Fruit fly (Drosophila melanogaster) whole organism, embryonic: ENCODE data around the gene Dlip2.

Experiments
- ATbp ChIP-seq: fragments of 200-800 bp; sonication (Bioruptor generic); optimal IDR thresholded peaks from 2 replicates; lab custom pipeline; 2017; ENCODE audit warnings: missing biosample characterization, mild to moderate bottlenecking, missing genetic modification characterization, missing genetic modification reagents
- Atf6 ChIP-seq: fragments of 200-800 bp; sonication (Bioruptor generic); IDR thresholded peaks from 2 replicates; pipeline ENCODE4 v1.3.6; 2022; ENCODE audit warnings: missing biosample characterization, missing genetic modification characterization
- CG10366 ChIP-seq: fragments of 200-800 bp; sonication (Bioruptor generic); IDR thresholded peaks from 2 replicates; pipeline ENCODE4 v1.3.6; 2022; ENCODE audit warnings: missing biosample characterization, missing genetic modification characterization
- CG10431 ChIP-seq: fragments of 200-800 bp; sonication (Bioruptor generic); optimal IDR thresholded peaks from 3 replicates; lab custom pipeline; 2018; ENCODE audit warnings: missing biosample characterization, mild to moderate bottlenecking, missing genetic modification characterization
- CG10543 ChIP-seq: fragments of 200-800 bp; sonication (Bioruptor generic); optimal IDR thresholded peaks from 3 replicates; lab custom pipeline; 2017; ENCODE audit warnings: missing biosample characterization, mild to moderate bottlenecking, missing genetic modification characterization, moderate library complexity
- CG11695 ChIP-seq: fragments of 200-800 bp; sonication (Bioruptor generic); IDR thresholded peaks from 3 replicates; pipeline ENCODE4 v1.3.6; 2022; ENCODE audit warnings: missing biosample characterization, missing genetic modification characterization
- CG12236 ChIP-seq: fragments of 200-800 bp; sonication (Bioruptor generic); optimal IDR thresholded peaks from 2 replicates; lab custom pipeline; 2016; ENCODE audit warnings: missing biosample characterization, missing genetic modification characterization
- CG12659 ChIP-seq: fragments of 200-800 bp; sonication (Bioruptor generic); optimal IDR thresholded peaks from 3 replicates; lab custom pipeline; 2017; ENCODE audit warnings: mild to moderate bottlenecking, missing biosample characterization, missing genetic modification reagents, missing genetic modification characterization
- CG12942 ChIP-seq: fragments of 200-800 bp; sonication (Bioruptor generic); optimal IDR thresholded peaks from 3 replicates; lab custom pipeline; 2016; ENCODE audit warnings: missing biosample characterization, missing genetic modification characterization
- CG14014 ChIP-seq: fragments of 200-800 bp; sonication (Bioruptor generic); IDR thresholded peaks from 2 replicates; pipeline ENCODE4 v1.3.6; 2022; ENCODE audit warnings: missing biosample characterization, missing genetic modification characterization
- CG17568 ChIP-seq: fragments of 200-800 bp; sonication (Bioruptor generic); optimal IDR thresholded peaks from 2 replicates; lab custom pipeline; 2018; ENCODE audit warnings: missing biosample characterization, mild to moderate bottlenecking, missing genetic modification characterization, moderate library complexity
- CG18262 ChIP-seq: fragments of 200-800 bp; optimal IDR thresholded peaks from 3 replicates; lab custom pipeline; 2019; ENCODE audit warnings: missing biosample characterization, mild to moderate bottlenecking, missing genetic modification characterization, moderate library complexity
- CG18764 ChIP-seq: fragments of 200-800 bp; sonication (Bioruptor generic); optimal IDR thresholded peaks from 3 replicates; lab custom pipeline; 2016; ENCODE audit warnings: missing biosample characterization, missing genetic modification characterization
- CG2889 ChIP-seq: fragments of 200-800 bp; sonication (Bioruptor generic); IDR thresholded peaks from 3 replicates; pipeline ENCODE4 v1.3.6; 2022; ENCODE audit warnings: missing biosample characterization, missing genetic modification characterization
- CG3838 ChIP-seq: fragments of 200-800 bp; sonication (Bioruptor generic); optimal IDR thresholded peaks from 3 replicates; lab custom pipeline; 2016; ENCODE audit warnings: missing biosample characterization, missing genetic modification characterization
- CG4404 ChIP-seq: fragments of 200-800 bp; sonication (Bioruptor generic); IDR thresholded peaks from 2 replicates; pipeline ENCODE4 v1.3.6; 2022; ENCODE audit warnings: missing biosample characterization, missing genetic modification characterization
- CG4617 ChIP-seq: fragments of 200-800 bp; sonication (Bioruptor generic); optimal IDR thresholded peaks from 3 replicates; lab custom pipeline; 2016; ENCODE audit warnings: missing biosample characterization, missing genetic modification characterization, borderline replicate concordance
- CG5953 ChIP-seq: fragments of 200-800 bp; sonication (Bioruptor generic); IDR thresholded peaks from 2 replicates; pipeline ENCODE4 v1.3.6; 2022; ENCODE audit warnings: missing biosample characterization, missing genetic modification characterization
- CG6689 ChIP-seq: fragments of 200-800 bp; sonication (Bioruptor generic); IDR thresholded peaks from 2 replicates; pipeline ENCODE4 v1.3.6; 2022; ENCODE audit warnings: missing biosample characterization, missing genetic modification characterization
- CG7271 ChIP-seq: fragments of 200-800 bp; sonication (Bioruptor generic); optimal IDR thresholded peaks from 2 replicates; lab custom pipeline; 2018; ENCODE audit warnings: missing biosample characterization, mild to moderate bottlenecking, missing genetic modification characterization, moderate library complexity
- CG8089 ChIP-seq: fragments of 200-800 bp; sonication (Bioruptor generic); optimal IDR thresholded peaks from 3 replicates; lab custom pipeline; 2016; ENCODE audit warnings: missing biosample characterization, missing genetic modification characterization
- CG9727 ChIP-seq: fragments of 200-800 bp; sonication (Bioruptor generic); optimal IDR thresholded peaks from 3 replicates; lab custom pipeline; 2017; ENCODE audit warnings: missing biosample characterization, mild to moderate bottlenecking, missing genetic modification characterization
- CG9932 ChIP-seq: fragments of 200-800 bp; sonication (Bioruptor generic); IDR thresholded peaks from 2 replicates; pipeline ENCODE4 v1.3.6; 2022; ENCODE audit warnings: missing biosample characterization, missing genetic modification characterization
- Dad ChIP-seq: fragments of 200-800 bp; sonication (Bioruptor generic); optimal IDR thresholded peaks from 3 replicates; lab custom pipeline; 2016; ENCODE audit warnings: missing biosample characterization, missing genetic modification characterization
- Hmr ChIP-seq: fragments of 200-800 bp; sonication (Bioruptor generic); optimal IDR thresholded peaks from 3 replicates; lab custom pipeline; 2017; ENCODE audit warnings: mild to moderate bottlenecking, missing biosample characterization, missing genetic modification reagents, missing genetic modification characterization
- Hmx ChIP-seq: fragments of 200-800 bp; sonication (Bioruptor generic); optimal IDR thresholded peaks from 2 replicates; lab custom pipeline; 2016; ENCODE audit warnings: missing biosample characterization, missing genetic modification characterization
- Hr78 ChIP-seq, 2 experiments: fragments of 200-800 bp in 1 of 2; fragments of >200 bp in 1 of 2; sonication (Bioruptor generic) in 1 of 2; optimal IDR thresholded peaks; 2 replicates each; lab custom pipeline; 2017 to 2019; ENCODE audit warnings: missing biosample characterization in 2 of 2, missing genetic modification characterization in 2 of 2, mild to moderate bottlenecking in 1 of 2, moderate library complexity in 1 of 2
- MBD-R2 ChIP-seq: fragments of 200-800 bp; sonication (Bioruptor generic); IDR thresholded peaks from 2 replicates; pipeline ENCODE4 v1.3.6; 2022; ENCODE audit warnings: missing biosample characterization, missing genetic modification characterization
- NC2β ChIP-seq: fragments of 200-800 bp; sonication (Bioruptor generic); optimal IDR thresholded peaks from 2 replicates; lab custom pipeline; 2016; ENCODE audit warnings: missing biosample characterization, missing genetic modification characterization
- Oli ChIP-seq: fragments of 200-800 bp; sonication (Bioruptor generic); optimal IDR thresholded peaks from 2 replicates; lab custom pipeline; 2018; ENCODE audit warnings: missing biosample characterization, mild to moderate bottlenecking, missing genetic modification characterization, moderate library complexity
- Trl ChIP-seq, 3 experiments: fragments of >200 bp in 2 of 3; fragments of 200-800 bp in 1 of 3; sonication (Bioruptor generic) in 1 of 3; optimal IDR thresholded peaks; 2 replicates in 1 of 3; 3 replicates in 2 of 3; lab custom pipeline; 2016 to 2017; ENCODE audit warnings: missing biosample characterization in 1 of 3, missing genetic modification characterization in 1 of 3
- Xbp1 ChIP-seq: fragments of 200-800 bp; sonication (Bioruptor generic); optimal IDR thresholded peaks from 3 replicates; lab custom pipeline; 2016; ENCODE audit warnings: missing biosample characterization, mild to moderate bottlenecking, missing genetic modification characterization
- al ChIP-seq: fragments of 200-800 bp; sonication (Bioruptor generic); IDR thresholded peaks from 2 replicates; pipeline ENCODE4 v1.3.6; 2022; ENCODE audit warnings: missing biosample characterization, missing genetic modification characterization
- br ChIP-seq: fragments of >200 bp; optimal IDR thresholded peaks from 2 replicates; lab custom pipeline; 2017
- ci ChIP-seq: fragments of 200-800 bp; sonication (Bioruptor generic); IDR thresholded peaks from 3 replicates; pipeline ENCODE4 v1.3.6; 2022; ENCODE audit warnings: missing biosample characterization, missing genetic modification characterization
- esg ChIP-seq: fragments of 200-800 bp; sonication (Bioruptor generic); conservative IDR thresholded peaks from 2 replicates; pipeline ENCODE4 v1.3.6; 2022; ENCODE audit warnings: missing biosample characterization, missing genetic modification characterization
- fd102C ChIP-seq: fragments of 200-800 bp; sonication (Bioruptor generic); optimal IDR thresholded peaks from 2 replicates; lab custom pipeline; 2018; ENCODE audit warnings: missing biosample characterization, mild to moderate bottlenecking, missing genetic modification characterization, moderate library complexity
- fu2 ChIP-seq: fragments of 200-800 bp; sonication (Bioruptor generic); optimal IDR thresholded peaks from 2 replicates; lab custom pipeline; 2016; ENCODE audit warnings: missing biosample characterization, missing genetic modification characterization
- gem ChIP-seq: fragments of 200-800 bp; sonication (Bioruptor generic); optimal IDR thresholded peaks from 2 replicates; lab custom pipeline; 2019; ENCODE audit warnings: missing biosample characterization, mild to moderate bottlenecking, missing genetic modification characterization, moderate library complexity
- gsb-n ChIP-seq: fragments of 200-800 bp; sonication (Bioruptor generic); optimal IDR thresholded peaks from 3 replicates; lab custom pipeline; 2018; ENCODE audit warnings: missing biosample characterization, mild to moderate bottlenecking, missing genetic modification characterization
- kah ChIP-seq: fragments of 200-800 bp; sonication (Bioruptor generic); optimal IDR thresholded peaks from 2 replicates; lab custom pipeline; 2018; ENCODE audit warnings: missing biosample characterization, mild to moderate bottlenecking, missing genetic modification characterization
- ken ChIP-seq: fragments of 200-800 bp; sonication (Bioruptor generic); IDR thresholded peaks from 3 replicates; pipeline ENCODE4 v1.3.6; 2022; ENCODE audit warnings: missing biosample characterization, missing genetic modification characterization
- knrl ChIP-seq: fragments of 200-800 bp; sonication (Bioruptor generic); IDR thresholded peaks from 3 replicates; pipeline ENCODE4 v1.3.6; 2022; ENCODE audit warnings: missing biosample characterization, missing genetic modification characterization; ENCODE audit not compliant: partially characterized antibody
- mirr ChIP-seq: fragments of 200-800 bp; sonication (Bioruptor generic); optimal IDR thresholded peaks from 3 replicates; lab custom pipeline; 2018; ENCODE audit warnings: missing biosample characterization, mild to moderate bottlenecking, missing genetic modification characterization
- ranshi ChIP-seq: fragments of 200-800 bp; sonication (Bioruptor generic); IDR thresholded peaks from 2 replicates; pipeline ENCODE4 v1.3.6; 2022; ENCODE audit warnings: missing biosample characterization, missing genetic modification characterization
- repo ChIP-seq: fragments of 200-800 bp; sonication (Bioruptor generic); optimal IDR thresholded peaks from 2 replicates; lab custom pipeline; 2016; ENCODE audit warnings: missing biosample characterization, missing genetic modification characterization
- salm ChIP-seq: fragments of 200-800 bp; sonication (Bioruptor generic); optimal IDR thresholded peaks from 2 replicates; lab custom pipeline; 2018; ENCODE audit warnings: missing biosample characterization, mild to moderate bottlenecking, missing genetic modification characterization
- so ChIP-seq: fragments of 200-800 bp; sonication (Bioruptor generic); IDR thresholded peaks from 3 replicates; pipeline ENCODE4 v1.3.6; 2022; ENCODE audit warnings: missing biosample characterization, missing genetic modification characterization
- ssp ChIP-seq: fragments of 200-800 bp; sonication (Bioruptor generic); IDR thresholded peaks from 2 replicates; pipeline ENCODE4 v1.3.6; 2022; ENCODE audit warnings: missing biosample characterization, missing genetic modification characterization
- trem ChIP-seq: fragments of 200-800 bp; optimal IDR thresholded peaks from 3 replicates; lab custom pipeline; 2019; ENCODE audit warnings: missing biosample characterization, mild to moderate bottlenecking, missing genetic modification characterization, moderate library complexity
- vfl ChIP-seq: fragments of 200-800 bp; sonication (Bioruptor generic); optimal IDR thresholded peaks from 2 replicates; lab custom pipeline; 2016; ENCODE audit warnings: missing biosample characterization, missing genetic modification characterization

Gene Dlip2

DNA sequence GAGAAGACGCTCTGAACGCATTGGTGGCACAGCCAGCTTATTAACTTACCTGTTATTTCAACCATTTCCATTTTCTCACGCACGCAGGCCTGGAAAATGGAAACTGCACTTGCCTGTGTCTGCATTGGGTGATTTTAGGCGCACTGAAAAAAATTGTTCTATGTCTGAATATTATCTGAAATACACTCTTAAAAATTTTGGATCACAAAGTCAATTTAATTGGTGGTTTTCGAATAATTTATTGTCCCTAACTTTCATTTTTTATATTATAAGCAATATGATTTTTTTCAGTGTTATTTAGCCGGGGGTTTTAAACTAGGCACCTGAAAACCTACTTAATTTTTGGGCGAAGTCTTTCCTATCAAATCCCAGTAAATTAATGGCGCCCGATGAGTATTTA lies 17.6 kb upstream of the Dlip2 start (continued):
- TF ChIP-seq ci (GFP tag; lab: Robert Waterston, UW) (peak; percentile 87), Dad (GFP tag; lab: Kevin White, UChicago) (peak; percentile 52), CG18764 (GFP tag; lab: Kevin White, UChicago) (peak; percentile 73), gsb-n (peak; percentile 81), esg (peak; percentile 75), CG14014 (GFP tag; lab: Robert Waterston, UW) (peak; percentile 59), CG3838 (GFP tag; lab: Kevin White, UChicago) (no peak), CG4404 (peak; percentile 83), br (lab: Kevin White, UChicago) (no peak), ranshi (GFP tag; lab: Robert Waterston, UW) (peak; percentile 77), al (GFP tag; lab: Robert Waterston, UW) (peak; percentile 70), ken (GFP tag; lab: Robert Waterston, UW) (peak; percentile 71; the same call in 1 of the 3 replicates), CG6689 (GFP tag; lab: Robert Waterston, UW) (peak; percentile 90), CG11695 (GFP tag; lab: Robert Waterston, UW) (peak; percentile 78; the same call in 2 of the 3 replicates), Xbp1 (GFP tag; lab: Kevin White, UChicago) (peak; percentile 56), knrl (GFP tag; lab: Robert Waterston, UW) (no peak), CG12659 (GFP tag; lab: Kevin White, UChicago) (peak; percentile 2), repo (peak; percentile 37), CG10543 (GFP tag; lab: Kevin White, UChicago) (no peak), CG8089 (GFP tag; lab: Kevin White, UChicago) (peak; percentile 8), CG9932 (GFP tag; lab: Robert Waterston, UW) (0 out of 2 replicates have a peak, but pooled peaks have one; percentile 4), NC2β (GFP tag; lab: Kevin White, UChicago) (peak; percentile 87), ATbp (GFP tag; lab: Kevin White, UChicago) (peak; percentile 84), CG5953 (no peak; the same call in 1 of the 2 replicates), Hr78 (GFP tag; optimal IDR thresholded peaks at IDR 0.05; lab: Kevin White, UChicago) (peak in 1 of 2 experiments; percentile 23), CG2889 (0 out of 3 replicates have a peak, but pooled peaks have one; percentile 56), CG17568 (GFP tag; lab: Kevin White, UChicago) (peak; percentile 54), kah (GFP tag; lab: Kevin White, UChicago) (no peak), vfl (peak; percentile 60), Hmx (peak; percentile 25), so (peak; percentile 34; the same call in 1 of the 3 replicates), CG9727 (GFP tag; lab: Kevin White, UChicago) (peak; percentile 87), fu2 (GFP tag; lab: Kevin White, UChicago) (no peak), CG7271 (peak; percentile 93), mirr (GFP tag; lab: Kevin White, UChicago) (no peak), CG12236 (GFP tag; lab: Kevin White, UChicago) (no peak), CG18262 (tag; lab: Kevin White, UChicago) (peak; percentile 94), fd102C (GFP tag; lab: Kevin White, UChicago) (peak; percentile 80), Hmr (GFP tag; lab: Kevin White, UChicago) (peak; percentile 48), Trl (optimal IDR thresholded peaks at IDR 0.05; lab: Kevin White, UChicago) (no peak), Trl (GFP tag; optimal IDR thresholded peaks at IDR 0.05; lab: Kevin White, UChicago) (peak; percentile 72), trem (tag; lab: Kevin White, UChicago) (peak; percentile 92), salm (tag; lab: Kevin White, UChicago) (peak; percentile 59), Oli (tag; lab: Kevin White, UChicago) (peak; percentile 72), CG12942 (no peak), CG4617 (no peak), MBD-R2 (GFP tag; lab: Robert Waterston, UW) (peak; percentile 28; the same call in 1 of the 2 replicates), CG10366 (GFP tag; lab: Robert Waterston, UW) (peak; percentile 78), gem (tag; lab: Kevin White, UChicago) (peak; percentile 91), CG10431 (GFP tag; lab: Kevin White, UChicago) (no peak), ssp (GFP tag; lab: Robert Waterston, UW) (peak; percentile 54), Atf6 (GFP tag; lab: Robert Waterston, UW) (peak; percentile 35; the same call in 1 of the 2 replicates)
